ENCODE assay signal across 2 fruit fly cellular contexts in genomic region chr3L:4187930-4188523, dm6.
TF ChIP-seq lines count a peak whose summit lies in the region.

Gene Teh2, minus strand, starts transcription at chr3L:4188023.
Gene tipE, plus strand, starts transcription at chr3L:4188499.

- no peak for TF ChIP-seq CTCF in whole organism, embryonic (GFP tag; optimal IDR thresholded peaks at IDR 0.05; lab: Kevin White, UChicago)

TF ChIP-seq in whole organism, embryonic, 481 proteins besides CTCF, POLR2A, EP300 and RAD21 (continues in another document):
- TF ChIP-seq CG2199 (GFP tag; IDR thresholded peaks at IDR 0.05; lab: Robert Waterston, UW) (no peak), hb (GFP tag; IDR thresholded peaks at IDR 0.05; lab: Robert Waterston, UW; ENCODE audit: partially characterized antibody) (no peak), BtbVII (GFP tag; optimal IDR thresholded peaks at IDR 0.05; lab: Kevin White, UChicago) (no peak), sens-2 (GFP tag; IDR thresholded peaks at IDR 0.05; lab: Robert Waterston, UW) (no peak), CG6254 (GFP tag; optimal IDR thresholded peaks at IDR 0.05; lab: Kevin White, UChicago) (no peak), CG13296 (GFP tag; optimal IDR thresholded peaks at IDR 0.05; lab: Kevin White, UChicago) (no peak), pita (GFP tag; optimal IDR thresholded peaks at IDR 0.05; lab: Kevin White, UChicago) (no peak), eyg (GFP tag; optimal IDR thresholded peaks at IDR 0.05; lab: Kevin White, UChicago) (no peak), Trl (optimal IDR thresholded peaks at IDR 0.05; lab: Kevin White, UChicago) (peak; percentile 3 to 18), Trl (GFP tag; optimal IDR thresholded peaks at IDR 0.05; lab: Kevin White, UChicago) (no peak), PHDP (tag; optimal IDR thresholded peaks at IDR 0.05; lab: Kevin White, UChicago) (no peak), CG10267 (tag; optimal IDR thresholded peaks at IDR 0.05; lab: Kevin White, UChicago) (no peak), unpg (GFP tag; optimal IDR thresholded peaks at IDR 0.05; lab: Kevin White, UChicago) (no peak), CG18599 (GFP tag; optimal IDR thresholded peaks at IDR 0.05; lab: Kevin White, UChicago) (peak; percentile 16), CG13287 (GFP tag; IDR thresholded peaks at IDR 0.05; lab: Robert Waterston, UW; ENCODE audit: partially characterized antibody) (no peak), CG3995 (GFP tag; optimal IDR thresholded peaks at IDR 0.05; lab: Kevin White, UChicago) (peak; percentile 3), CG1602 (GFP tag; optimal IDR thresholded peaks at IDR 0.05; lab: Kevin White, UChicago) (no peak), Pdp1 (GFP tag; optimal IDR thresholded peaks at IDR 0.05; lab: Kevin White, UChicago) (peak in 1 of 2 experiments; percentile 50), crp (GFP tag; optimal IDR thresholded peaks at IDR 0.05; lab: Kevin White, UChicago) (no peak), CG11723 (GFP tag; optimal IDR thresholded peaks at IDR 0.05; lab: Kevin White, UChicago) (no peak), NFAT (GFP tag; IDR thresholded peaks at IDR 0.05; lab: Robert Waterston, UW) (no peak), bbx (GFP tag; IDR thresholded peaks at IDR 0.05; lab: Robert Waterston, UW; ENCODE audit: partially characterized antibody) (no peak), slp2 (GFP tag; optimal IDR thresholded peaks at IDR 0.05; lab: Kevin White, UChicago) (no peak), gsb (GFP tag; IDR thresholded peaks at IDR 0.05; lab: Robert Waterston, UW) (no peak), row (GFP tag; IDR thresholded peaks at IDR 0.05; lab: Robert Waterston, UW) (peak; percentile 58), ci (GFP tag; IDR thresholded peaks at IDR 0.05; lab: Robert Waterston, UW) (no peak), ham (GFP tag; IDR thresholded peaks at IDR 0.05; lab: Robert Waterston, UW) (no peak), dati (GFP tag; IDR thresholded peaks at IDR 0.05; lab: Robert Waterston, UW) (no peak), CG6689 (GFP tag; IDR thresholded peaks at IDR 0.05; lab: Robert Waterston, UW) (no peak), Hr3 (GFP tag; optimal IDR thresholded peaks at IDR 0.05; lab: Kevin White, UChicago) (no peak), HLH4C (GFP tag; IDR thresholded peaks at IDR 0.05; lab: Robert Waterston, UW; ENCODE audit: partially characterized antibody) (no peak), Sry-β (GFP tag; optimal IDR thresholded peaks at IDR 0.05; lab: Kevin White, UChicago) (peak; percentile 86), sna (GFP tag; IDR thresholded peaks at IDR 0.05; lab: Robert Waterston, UW; ENCODE audit: partially characterized antibody) (no peak), CG9437 (GFP tag; optimal IDR thresholded peaks at IDR 0.05; lab: Kevin White, UChicago) (peak; percentile 23), CG18011 (GFP tag; optimal IDR thresholded peaks at IDR 0.05; lab: Kevin White, UChicago) (no peak), CG3065 (GFP tag; optimal IDR thresholded peaks at IDR 0.05; lab: Kevin White, UChicago) (no peak), Dfd (GFP tag; optimal IDR thresholded peaks at IDR 0.05; lab: Kevin White, UChicago) (no peak), chinmo (GFP tag; IDR thresholded peaks at IDR 0.05; lab: Robert Waterston, UW; ENCODE audit: partially characterized antibody) (no peak), amos (GFP tag; IDR thresholded peaks at IDR 0.05; lab: Robert Waterston, UW; ENCODE audit: partially characterized antibody) (no peak), Dad (GFP tag; optimal IDR thresholded peaks at IDR 0.05; lab: Kevin White, UChicago) (no peak), CG4617 (GFP tag; optimal IDR thresholded peaks at IDR 0.05; lab: Kevin White, UChicago; ENCODE audit: borderline replicate concordance) (no peak), NK7.1 (GFP tag; optimal IDR thresholded peaks at IDR 0.05; lab: Kevin White, UChicago) (no peak), tap (tag; optimal IDR thresholded peaks at IDR 0.05; lab: Kevin White, UChicago) (no peak), Doc3 (GFP tag; IDR thresholded peaks at IDR 0.05; lab: Robert Waterston, UW; ENCODE audit: partially characterized antibody) (no peak), CG13424 (tag; optimal IDR thresholded peaks at IDR 0.05; lab: Kevin White, UChicago) (no peak), YL-1 (GFP tag; optimal IDR thresholded peaks at IDR 0.05; lab: Kevin White, UChicago) (no peak)

TF ChIP-seq in whole organism, wandering third instar larva, 38 proteins besides CTCF, POLR2A, EP300 and RAD21:
- no peak for TF ChIP-seq Vsx2 (GFP tag; optimal IDR thresholded peaks at IDR 0.05; lab: Kevin White, UChicago; ENCODE audit: partially characterized antibody)
- TF ChIP-seq Myc (optimal IDR thresholded peaks at IDR 0.05; lab: Kevin White, UChicago) = peak; percentile 64
- TF ChIP-seq jim (GFP tag; optimal IDR thresholded peaks at IDR 0.05; lab: Kevin White, UChicago) = no peak
- TF ChIP-seq N (GFP tag; optimal IDR thresholded peaks at IDR 0.05; lab: Kevin White, UChicago) = no peak
- peak; percentile 9 for TF ChIP-seq woc (GFP tag; optimal IDR thresholded peaks at IDR 0.05; lab: Kevin White, UChicago)
- no peak for TF ChIP-seq pan (optimal IDR thresholded peaks at IDR 0.05; lab: Kevin White, UChicago)
- TF ChIP-seq OdsH (GFP tag; optimal IDR thresholded peaks at IDR 0.05; lab: Kevin White, UChicago) = no peak
